Worm (Caenorhabditis elegans) whole organism, early embryonic: Measurements from ENCODE around the gene C02C6.14.

Experiments
- aly-1 ChIP-seq: sonication (generic microtip); optimal IDR thresholded peaks from 2 replicates; lab custom pipeline; 2016; ENCODE audit warnings: missing genetic modification characterization, missing compliant biosample characterization
- ama-1 ChIP-seq: fragments of 150-350 bp; optimal IDR thresholded peaks from 2 replicates; lab custom pipeline; 2014
- ceh-36 ChIP-seq: sonication (generic microtip); optimal IDR thresholded peaks from 2 replicates; lab custom pipeline; 2016; ENCODE audit warnings: missing genetic modification characterization, inconsistent platforms, missing compliant biosample characterization
- flt-1 ChIP-seq: fragments of 200-800 bp; sonication (Bioruptor generic); IDR thresholded peaks from 2 replicates; pipeline ENCODE4 v1.3.6; 2022; ENCODE audit warnings: missing genetic modification characterization, missing compliant biosample characterization
- hmg-4 ChIP-seq: fragments of 200-800 bp; sonication (Bioruptor generic); optimal IDR thresholded peaks from 2 replicates; lab custom pipeline; 2018; ENCODE audit warnings: mild to moderate bottlenecking, missing genetic modification characterization, missing compliant biosample characterization
- scrt-1 ChIP-seq: fragments of 200-800 bp; sonication (Bioruptor generic); IDR thresholded peaks from 2 replicates; pipeline ENCODE4 v1.3.6; 2022; ENCODE audit warnings: missing genetic modification characterization, missing compliant biosample characterization
- sea-1 ChIP-seq: fragments of 200-800 bp; sonication (Bioruptor generic); conservative IDR thresholded peaks from 2 replicates; pipeline ENCODE4 v1.3.6; 2022; ENCODE audit warnings: missing genetic modification characterization, missing compliant biosample characterization
- tbx-11 ChIP-seq: fragments of 200-800 bp; sonication (Bioruptor generic); IDR thresholded peaks from 2 replicates; pipeline ENCODE4 v1.3.6; 2022; ENCODE audit warnings: missing genetic modification characterization, missing compliant biosample characterization

DNA sequence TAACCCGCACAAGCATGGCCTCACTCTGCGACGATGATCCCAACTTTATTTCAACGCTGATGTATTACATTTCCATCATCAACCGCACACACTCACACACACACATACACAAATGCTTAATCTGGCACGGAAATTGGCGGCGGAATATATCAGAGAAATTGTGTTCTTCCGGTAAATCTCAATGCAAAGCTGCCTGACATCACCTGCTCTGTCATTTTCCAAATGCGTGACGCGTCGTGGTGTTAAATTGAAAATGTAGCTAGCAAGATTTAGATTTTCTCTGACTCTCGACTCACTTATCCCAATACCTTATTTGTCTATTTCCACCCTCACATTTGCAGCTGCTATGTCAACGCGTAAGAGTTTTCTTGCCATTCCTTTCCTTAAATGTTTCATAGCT, 1.8 kb downstream of the C02C6.14 start:
- no peak for TF ChIP-seq ceh-36 (tag; lab: Kevin White, UChicago)
- no peak for TF ChIP-seq tbx-11 (GFP tag; lab: Robert Waterston, UW)
- TF ChIP-seq hmg-4: no peak
- TF ChIP-seq ama-1 (lab: Kevin White, UChicago): no peak
- TF ChIP-seq sea-1: no peak
- TF ChIP-seq flt-1: no peak
- no peak for TF ChIP-seq aly-1 (tag; lab: Kevin White, UChicago)
- no peak for TF ChIP-seq scrt-1 (GFP tag; lab: Robert Waterston, UW)
